Fruit fly (Drosophila melanogaster) whole organism, embryonic: Measurements from ENCODE around the gene Megf8.

Experiments used
- ATbp ChIP-seq: fragments of 200-800 bp; sonication (Bioruptor generic); optimal IDR thresholded peaks from 2 replicates; lab custom pipeline; 2017; ENCODE audit warnings: missing biosample characterization, mild to moderate bottlenecking, missing genetic modification characterization, missing genetic modification reagents
- Atf-2 ChIP-seq: fragments of 200-800 bp; sonication (Bioruptor generic); optimal IDR thresholded peaks from 2 replicates; lab custom pipeline; 2016; ENCODE audit warnings: missing biosample characterization, missing genetic modification characterization
- Bdp1 ChIP-seq: fragments of 200-800 bp; sonication (Bioruptor generic); optimal IDR thresholded peaks from 3 replicates; lab custom pipeline; 2016; ENCODE audit warnings: missing biosample characterization, missing genetic modification characterization
- CG10959 ChIP-seq: fragments of 200-800 bp; sonication (Bioruptor generic); IDR thresholded peaks from 2 replicates; pipeline ENCODE4 v1.3.6; 2022; ENCODE audit warnings: missing biosample characterization, missing genetic modification characterization
- CG11247 ChIP-seq: fragments of 200-800 bp; sonication (Bioruptor generic); IDR thresholded peaks from 2 replicates; pipeline ENCODE4 v1.3.6; 2022; ENCODE audit warnings: missing biosample characterization, missing genetic modification characterization
- CG11504 ChIP-seq: fragments of 200-800 bp; sonication (Bioruptor generic); optimal IDR thresholded peaks from 3 replicates; lab custom pipeline; 2019; ENCODE audit warnings: missing biosample characterization, mild to moderate bottlenecking, missing genetic modification characterization, moderate library complexity
- CG12299 ChIP-seq: fragments of 200-800 bp; sonication (Bioruptor generic); optimal IDR thresholded peaks from 2 replicates; lab custom pipeline; 2018; ENCODE audit warnings: missing biosample characterization, mild to moderate bottlenecking, missing genetic modification characterization
- CG14860 ChIP-seq: fragments of 200-800 bp; sonication (Bioruptor generic); IDR thresholded peaks from 3 replicates; pipeline ENCODE4 v1.3.6; 2022; ENCODE audit warnings: missing biosample characterization, missing genetic modification characterization; ENCODE audit not compliant: partially characterized antibody
- CG16815 ChIP-seq: fragments of 200-800 bp; sonication (Bioruptor generic); optimal IDR thresholded peaks from 3 replicates; lab custom pipeline; 2017; ENCODE audit warnings: missing biosample characterization, mild to moderate bottlenecking, missing genetic modification characterization
- CG17328 ChIP-seq: fragments of 200-800 bp; sonication (Bioruptor generic); IDR thresholded peaks from 2 replicates; pipeline ENCODE4 v1.3.6; 2022; ENCODE audit warnings: missing biosample characterization, missing genetic modification characterization
- CG18599 ChIP-seq: fragments of 200-800 bp; sonication (Bioruptor generic); optimal IDR thresholded peaks from 3 replicates; lab custom pipeline; 2017; ENCODE audit warnings: missing biosample characterization, missing genetic modification characterization, mild to moderate bottlenecking, moderate library complexity, missing genetic modification reagents
- CG2120 ChIP-seq: fragments of 200-800 bp; sonication (Bioruptor generic); optimal IDR thresholded peaks from 3 replicates; lab custom pipeline; 2016; ENCODE audit warnings: missing biosample characterization, missing genetic modification characterization
- CG2129 ChIP-seq: fragments of 200-800 bp; sonication (Bioruptor generic); IDR thresholded peaks from 2 replicates; pipeline ENCODE4 v1.3.6; 2022; ENCODE audit warnings: missing biosample characterization, missing genetic modification characterization; ENCODE audit not compliant: partially characterized antibody
- CG32767 ChIP-seq: fragments of 200-800 bp; sonication (Bioruptor generic); IDR thresholded peaks from 2 replicates; pipeline ENCODE4 v1.3.6; 2022; ENCODE audit warnings: missing biosample characterization, missing genetic modification characterization
- CG3726 ChIP-seq: fragments of 200-800 bp; sonication (Bioruptor generic); IDR thresholded peaks from 3 replicates; pipeline ENCODE4, ENCODE4 v1.3.6; 2022; ENCODE audit warnings: missing biosample characterization, missing genetic modification characterization
- CG3838 ChIP-seq: fragments of 200-800 bp; sonication (Bioruptor generic); optimal IDR thresholded peaks from 3 replicates; lab custom pipeline; 2016; ENCODE audit warnings: missing biosample characterization, missing genetic modification characterization
- CG4707 ChIP-seq: fragments of 200-800 bp; sonication (Bioruptor generic); optimal IDR thresholded peaks from 2 replicates; lab custom pipeline; 2018; ENCODE audit warnings: missing biosample characterization, mild to moderate bottlenecking, missing genetic modification characterization, moderate library complexity
- CG7839 ChIP-seq: fragments of 200-800 bp; sonication (Bioruptor generic); optimal IDR thresholded peaks from 3 replicates; lab custom pipeline; 2018; ENCODE audit warnings: missing biosample characterization, mild to moderate bottlenecking, missing genetic modification characterization, moderate library complexity
- CG9437 ChIP-seq: fragments of 200-800 bp; sonication (Bioruptor generic); optimal IDR thresholded peaks from 2 replicates; lab custom pipeline; 2018; ENCODE audit warnings: missing biosample characterization, mild to moderate bottlenecking, missing genetic modification characterization
- CG9932 ChIP-seq: fragments of 200-800 bp; sonication (Bioruptor generic); IDR thresholded peaks from 2 replicates; pipeline ENCODE4 v1.3.6; 2022; ENCODE audit warnings: missing biosample characterization, missing genetic modification characterization
- CHES-1-like ChIP-seq: fragments of 200-800 bp; sonication (Bioruptor generic); optimal IDR thresholded peaks from 2 replicates; lab custom pipeline; 2016; ENCODE audit warnings: missing biosample characterization, missing genetic modification characterization
- CkIIα-i1 ChIP-seq: fragments of 200-800 bp; sonication (Bioruptor generic); IDR thresholded peaks from 2 replicates; pipeline ENCODE4 v1.3.6; 2022; ENCODE audit warnings: missing biosample characterization, missing genetic modification characterization
- Dip2 ChIP-seq: fragments of 200-800 bp; sonication (Bioruptor generic); IDR thresholded peaks from 2 replicates; pipeline ENCODE4 v1.3.6; 2022; ENCODE audit warnings: missing biosample characterization, missing genetic modification characterization
- Jarid2 ChIP-seq: fragments of 200-800 bp; sonication (Bioruptor generic); optimal IDR thresholded peaks from 3 replicates; lab custom pipeline; 2017; ENCODE audit warnings: mild to moderate bottlenecking, missing biosample characterization, missing genetic modification reagents, missing genetic modification characterization
- Lpt ChIP-seq: fragments of >200 bp; optimal IDR thresholded peaks from 2 replicates; lab custom pipeline; 2018; ENCODE audit warnings: missing biosample characterization, missing genetic modification characterization
- Oli ChIP-seq: fragments of 200-800 bp; sonication (Bioruptor generic); optimal IDR thresholded peaks from 2 replicates; lab custom pipeline; 2018; ENCODE audit warnings: missing biosample characterization, mild to moderate bottlenecking, missing genetic modification characterization, moderate library complexity
- Sin3A ChIP-seq: fragments of >200 bp; optimal IDR thresholded peaks from 2 replicates; lab custom pipeline; 2018
- Six4 ChIP-seq: fragments of 200-800 bp; sonication (Bioruptor generic); optimal IDR thresholded peaks from 2 replicates; lab custom pipeline; 2016; ENCODE audit warnings: missing biosample characterization, missing genetic modification characterization
- Usf ChIP-seq: fragments of 200-800 bp; sonication (Bioruptor generic); optimal IDR thresholded peaks from 2 replicates; lab custom pipeline; 2017; ENCODE audit warnings: missing genotype, missing biosample characterization, missing genetic modification characterization
- Xbp1 ChIP-seq: fragments of 200-800 bp; sonication (Bioruptor generic); optimal IDR thresholded peaks from 3 replicates; lab custom pipeline; 2016; ENCODE audit warnings: missing biosample characterization, mild to moderate bottlenecking, missing genetic modification characterization
- az2 ChIP-seq: fragments of 200-800 bp; sonication (Bioruptor generic); optimal IDR thresholded peaks from 3 replicates; lab custom pipeline; 2016; ENCODE audit warnings: missing biosample characterization, missing genetic modification characterization
- dati ChIP-seq: fragments of 200-800 bp; sonication (Bioruptor generic); IDR thresholded peaks from 2 replicates; pipeline ENCODE4 v1.3.6; 2022; ENCODE audit warnings: missing biosample characterization, missing genetic modification characterization
- dm ChIP-seq: fragments of 200-800 bp; sonication (Bioruptor generic); optimal IDR thresholded peaks from 3 replicates; lab custom pipeline; 2016; ENCODE audit warnings: missing biosample characterization, missing genetic modification characterization
- dpn ChIP-seq, 2 experiments: fragments of 200-800 bp; sonication (Bioruptor generic); optimal IDR thresholded peaks; 3 replicates each; lab custom pipeline; 2016; ENCODE audit warnings: missing biosample characterization in 2 of 2, missing genetic modification characterization in 2 of 2
- fd64A ChIP-seq: fragments of 200-800 bp; sonication (Bioruptor generic); optimal IDR thresholded peaks from 3 replicates; lab custom pipeline; 2018; ENCODE audit warnings: missing biosample characterization, mild to moderate bottlenecking, missing genetic modification characterization
- gcm ChIP-seq: fragments of 200-800 bp; sonication (Bioruptor generic); optimal IDR thresholded peaks from 2 replicates; lab custom pipeline; 2019; ENCODE audit warnings: missing biosample characterization, mild to moderate bottlenecking, missing genetic modification characterization, moderate library complexity
- gem ChIP-seq: fragments of 200-800 bp; sonication (Bioruptor generic); optimal IDR thresholded peaks from 2 replicates; lab custom pipeline; 2019; ENCODE audit warnings: missing biosample characterization, mild to moderate bottlenecking, missing genetic modification characterization, moderate library complexity
- gsb ChIP-seq: fragments of 200-800 bp; sonication (Bioruptor generic); IDR thresholded peaks from 2 replicates; pipeline ENCODE4 v1.3.6; 2022; ENCODE audit warnings: missing biosample characterization, missing genetic modification characterization
- hb ChIP-seq: fragments of 200-800 bp; sonication (Bioruptor generic); IDR thresholded peaks from 3 replicates; pipeline ENCODE4 v1.3.6; 2022; ENCODE audit warnings: missing biosample characterization, missing genetic modification characterization; ENCODE audit not compliant: partially characterized antibody
- insv ChIP-seq, 2 experiments: fragments of 200-800 bp; sonication (Bioruptor generic); optimal IDR thresholded peaks; 3 replicates each; lab custom pipeline; 2016 to 2018; ENCODE audit warnings: missing biosample characterization in 2 of 2, missing genetic modification characterization in 2 of 2
- maf-S ChIP-seq: fragments of 200-800 bp; sonication (Bioruptor generic); optimal IDR thresholded peaks from 2 replicates; lab custom pipeline; 2016; ENCODE audit warnings: missing biosample characterization, missing genetic modification characterization
- nerfin-2 ChIP-seq: fragments of 200-800 bp; sonication (Bioruptor generic); IDR thresholded peaks from 2 replicates; pipeline ENCODE4 v1.3.6; 2022; ENCODE audit warnings: missing biosample characterization, missing genetic modification characterization; ENCODE audit not compliant: partially characterized antibody
- nom ChIP-seq: fragments of 200-800 bp; sonication (Bioruptor generic); optimal IDR thresholded peaks from 2 replicates; lab custom pipeline; 2017; ENCODE audit warnings: missing biosample characterization, missing genetic modification characterization, mild to moderate bottlenecking, moderate library complexity, missing genetic modification reagents
- pum ChIP-seq: fragments of 200-800 bp; sonication (Bioruptor generic); optimal IDR thresholded peaks from 2 replicates; lab custom pipeline; 2016; ENCODE audit warnings: missing biosample characterization, missing genetic modification characterization
- ro ChIP-seq: fragments of 200-800 bp; sonication (Bioruptor generic); IDR thresholded peaks from 2 replicates; pipeline ENCODE4 v1.3.6; 2022; ENCODE audit warnings: missing biosample characterization, missing genetic modification characterization
- slbo ChIP-seq: fragments of 200-800 bp; sonication (Bioruptor generic); IDR thresholded peaks from 2 replicates; pipeline ENCODE4 v1.3.6; 2022; ENCODE audit warnings: missing biosample characterization, missing genetic modification characterization
- sug ChIP-seq: fragments of 200-800 bp; optimal IDR thresholded peaks from 2 replicates; lab custom pipeline; 2019; ENCODE audit warnings: missing biosample characterization, mild to moderate bottlenecking, missing genetic modification characterization, moderate library complexity
- tio ChIP-seq: fragments of 200-800 bp; sonication (Bioruptor generic); optimal IDR thresholded peaks from 2 replicates; lab custom pipeline; 2017; ENCODE audit warnings: missing biosample characterization, missing genetic modification characterization, inconsistent platforms
- twi ChIP-seq: fragments of 200-800 bp; optimal IDR thresholded peaks from 2 replicates; lab custom pipeline; 2019; ENCODE audit warnings: missing biosample characterization, mild to moderate bottlenecking, missing genetic modification characterization, moderate library complexity

Megf8 gene

dm6 chr2L:8010602-8011455 is 32.4 kb upstream of the Megf8 start, which contains the start of the genes Glyat and Tg (continued):
- TF ChIP-seq gem (tag; lab: Kevin White, UChicago) (peak; percentile 47), dm (GFP tag; lab: Kevin White, UChicago) (no peak), nerfin-2 (GFP tag; lab: Robert Waterston, UW) (peak; percentile 49; the same call in 1 of the 2 replicates), CG2129 (no peak), dpn (GFP tag; optimal IDR thresholded peaks at IDR 0.05; lab: Kevin White, UChicago) (no peak), gcm (GFP tag; lab: Kevin White, UChicago) (no peak), CG9437 (GFP tag; lab: Kevin White, UChicago) (peak; percentile 18), CG2120 (GFP tag; lab: Kevin White, UChicago) (peak; percentile 45), hb (no peak), Lpt (no peak), Xbp1 (GFP tag; lab: Kevin White, UChicago) (no peak), Usf (GFP tag; lab: Kevin White, UChicago) (no peak), insv (GFP tag; optimal IDR thresholded peaks at IDR 0.05; lab: Kevin White, UChicago) (no peak), CG16815 (GFP tag; lab: Kevin White, UChicago) (no peak), CG4707 (GFP tag; lab: Kevin White, UChicago) (no peak), CG12299 (no peak), CG14860 (GFP tag; lab: Robert Waterston, UW) (0 out of 3 replicates have a peak, but pooled peaks have one; percentile 27), CG18599 (GFP tag; lab: Kevin White, UChicago) (peak; percentile 42), tio (GFP tag; lab: Kevin White, UChicago) (no peak), dati (GFP tag; lab: Robert Waterston, UW) (no peak), twi (tag; lab: Kevin White, UChicago) (no peak), CG3838 (GFP tag; lab: Kevin White, UChicago) (no peak), CHES-1-like (GFP tag; lab: Kevin White, UChicago) (no peak), slbo (GFP tag; lab: Robert Waterston, UW) (peak; percentile 51), sug (tag; lab: Kevin White, UChicago) (peak; percentile 19), CG11247 (GFP tag; lab: Robert Waterston, UW) (peak; percentile 40; the same call in 1 of the 2 replicates), Sin3A (no peak), CG7839 (tag; lab: Kevin White, UChicago) (peak; percentile 40), Bdp1 (GFP tag; lab: Kevin White, UChicago) (no peak), pum (GFP tag; lab: Kevin White, UChicago) (no peak), nom (GFP tag; lab: Kevin White, UChicago) (no peak), CG10959 (GFP tag; lab: Robert Waterston, UW) (no peak), Atf-2 (GFP tag; lab: Kevin White, UChicago) (no peak), Dip2 (GFP tag; lab: Robert Waterston, UW) (no peak), az2 (no peak), CG3726 (GFP tag; lab: Robert Waterston, UW) (no peak), maf-S (GFP tag; lab: Kevin White, UChicago) (no peak), gsb (no peak), CkIIα-i1 (GFP tag; lab: Robert Waterston, UW) (no peak), CG11504 (tag; lab: Kevin White, UChicago) (peak; percentile 51), fd64A (GFP tag; lab: Kevin White, UChicago) (no peak), CG9932 (GFP tag; lab: Robert Waterston, UW) (peak; percentile 50), ATbp (GFP tag; lab: Kevin White, UChicago) (no peak), CG32767 (GFP tag; lab: Robert Waterston, UW) (no peak), ro (GFP tag; lab: Robert Waterston, UW) (no peak), CG17328 (GFP tag; lab: Robert Waterston, UW) (0 out of 2 replicates have a peak, but pooled peaks have one; percentile 46), Oli (tag; lab: Kevin White, UChicago) (peak; percentile 4), Jarid2 (peak; percentile 4), Six4 (GFP tag; lab: Kevin White, UChicago) (no peak)
